Worm (Caenorhabditis elegans): ENCODE results near the gene gana-1.

ce11 chrV:12048445-12048844 is 38.6 kb upstream of the gana-1 start, which contains the start of gene dars-2:
- TF ChIP-seq nhr-23 (tag; optimal IDR thresholded peaks at IDR 0.05) (no peak), mbf-1 (tag; optimal IDR thresholded peaks at IDR 0.05) (no peak), unc-55 (GFP tag; optimal IDR thresholded peaks at IDR 0.05) (no peak), crh-2 (tag; optimal IDR thresholded peaks at IDR 0.05) (no peak), unc-39 (tag; optimal IDR thresholded peaks at IDR 0.05) (no peak)
